Worm (Caenorhabditis elegans): ENCODE measurements around the gene tag-294.

tag-294 gene

ce11 chrX:5781294-5781693 is 18.1 kb upstream of the tag-294 start:
- no peak for TF ChIP-seq pha-4 (tag; optimal IDR thresholded peaks at IDR 0.05)
- TF ChIP-seq bed-2 (GFP tag; IDR thresholded peaks at IDR 0.05), result no peak
- no peak for TF ChIP-seq dox-1 (GFP tag; IDR thresholded peaks at IDR 0.05)
- TF ChIP-seq unc-130 (GFP tag; optimal IDR thresholded peaks at IDR 0.05), result no peak
- no peak for TF ChIP-seq aptf-2 (GFP tag; conservative IDR thresholded peaks at IDR 0.05)
- TF ChIP-seq madf-8 (GFP tag; conservative IDR thresholded peaks at IDR 0.05), result no peak
- no peak for TF ChIP-seq ztf-3 (GFP tag; optimal IDR thresholded peaks at IDR 0.05)
- TF ChIP-seq nhr-90 (tag; optimal IDR thresholded peaks at IDR 0.05), result no peak
- no peak for TF ChIP-seq T07F8.4 (tag; optimal IDR thresholded peaks at IDR 0.05)
- TF ChIP-seq attf-5 (GFP tag; optimal IDR thresholded peaks at IDR 0.05), result no peak
- TF ChIP-seq ztf-26 (tag; optimal IDR thresholded peaks at IDR 0.05), result no peak
- TF ChIP-seq dpl-1 (GFP tag; optimal IDR thresholded peaks at IDR 0.05), result no peak
- TF ChIP-seq F22D6.2 (tag; optimal IDR thresholded peaks at IDR 0.05), result no peak
- TF ChIP-seq mel-28 (tag; optimal IDR thresholded peaks at IDR 0.05; ENCODE audit: borderline replicate concordance), result no peak
- no peak for TF ChIP-seq lin-35 (GFP tag; optimal IDR thresholded peaks at IDR 0.05)
- TF ChIP-seq madf-3 (GFP tag; IDR thresholded peaks at IDR 0.05), result no peak

DNA sequence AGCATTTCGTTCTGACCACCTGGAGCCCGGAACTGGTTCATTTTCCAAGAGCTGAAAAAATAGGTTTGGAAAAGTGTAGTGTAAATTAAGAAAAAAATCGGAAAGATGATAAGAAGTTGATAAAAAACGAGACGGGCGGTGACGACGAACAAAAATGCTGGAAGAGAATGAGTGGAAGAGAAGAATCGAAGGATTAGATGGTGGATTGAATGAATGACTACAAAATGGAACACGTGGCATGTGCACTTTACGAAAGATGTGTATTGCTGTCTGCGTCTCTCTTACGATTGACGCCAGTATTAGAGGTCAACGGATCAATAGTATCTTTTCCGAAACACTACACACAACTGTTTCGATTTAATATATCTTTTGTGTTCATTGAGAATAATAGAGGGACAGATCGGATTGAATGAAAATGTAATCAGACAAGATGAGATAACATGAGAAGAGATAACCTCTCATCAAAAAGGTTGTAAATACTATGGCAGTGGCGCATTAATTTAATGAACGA is 17.5 kb upstream of the tag-294 start, which contains the start of gene sft-4:
sft-4 (minus strand) TSS at position 51 of the 511 bp plus-strand sequence.
- TF ChIP-seq chd-7 (tag; optimal IDR thresholded peaks at IDR 0.05) (no peak), Y79H2A.3 (GFP tag; conservative IDR thresholded peaks at IDR 0.05) (no peak), nhr-80 (tag; optimal IDR thresholded peaks at IDR 0.05) (peak; percentile 58), ztf-18 (tag; optimal IDR thresholded peaks at IDR 0.05) (peak; percentile 32), nfya-1 (tag; optimal IDR thresholded peaks at IDR 0.05; ENCODE audit: borderline replicate concordance, insufficient read depth) (no peak), hmg-1.2 (GFP tag; IDR thresholded peaks at IDR 0.05) (peak; percentile 23; the same call in 1 of the 2 replicates), let-607 (tag; optimal IDR thresholded peaks at IDR 0.05) (peak; percentile 88 to 91), hsf-1 (GFP tag; IDR thresholded peaks at IDR 0.05) (no peak), die-1 (tag; optimal IDR thresholded peaks at IDR 0.05) (no peak), mxl-1 (tag; optimal IDR thresholded peaks at IDR 0.05) (no peak), tlf-1 (GFP tag; optimal IDR thresholded peaks at IDR 0.05) (no peak), snpc-1.3 (tag; optimal IDR thresholded peaks at IDR 0.05; ENCODE audit: insufficient read depth) (no peak)

DNA sequence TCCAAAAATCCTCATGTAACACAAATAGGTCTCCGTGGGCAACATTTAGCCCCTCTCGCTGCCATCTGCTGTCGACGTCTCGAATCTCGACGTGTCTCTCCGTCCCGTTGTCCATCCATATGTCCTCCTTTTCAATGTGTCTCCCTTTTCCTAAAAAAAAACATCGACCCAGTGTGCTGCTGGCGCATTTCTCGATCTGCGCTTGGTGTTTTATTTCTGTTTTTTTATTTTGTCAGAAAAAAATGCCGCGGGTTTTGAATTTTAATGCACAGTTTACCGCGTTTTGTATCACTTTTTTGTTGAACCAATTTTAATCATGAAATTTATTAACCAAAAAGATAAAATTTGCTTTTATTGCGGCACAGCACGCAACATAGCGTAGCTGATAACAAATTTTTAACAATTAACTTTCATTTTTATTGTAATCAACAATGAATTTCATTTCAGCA is 12.6 kb upstream of the tag-294 start:
- peak; percentile 48 for TF ChIP-seq nhr-80 (tag; optimal IDR thresholded peaks at IDR 0.05)
- TF ChIP-seq lin-40 (tag; optimal IDR thresholded peaks at IDR 0.05), result peak; percentile 60
- TF ChIP-seq F22D6.2 (tag; optimal IDR thresholded peaks at IDR 0.05), result no peak
- TF ChIP-seq lin-54 (GFP tag; optimal IDR thresholded peaks at IDR 0.05), result peak; percentile 19
- TF ChIP-seq cebp-1 (GFP tag; IDR thresholded peaks at IDR 0.05), result no peak
- peak; percentile 50 for TF ChIP-seq cebp-1 (tag; optimal IDR thresholded peaks at IDR 0.05)
- TF ChIP-seq attf-5 (GFP tag; optimal IDR thresholded peaks at IDR 0.05), result peak; percentile 53
- peak; percentile 74; the same call in 1 of the 2 replicates for TF ChIP-seq dox-1 (GFP tag; IDR thresholded peaks at IDR 0.05)
- TF ChIP-seq tbx-9 (tag; optimal IDR thresholded peaks at IDR 0.05; ENCODE audit: borderline replicate concordance), result no peak
- no peak for TF ChIP-seq atf-7 (tag; optimal IDR thresholded peaks at IDR 0.05)
- TF ChIP-seq F39B2.1 (GFP tag; IDR thresholded peaks at IDR 0.05), result no peak
- TF ChIP-seq zfh-2 (GFP tag; conservative IDR thresholded peaks at IDR 0.05), result peak; percentile 79
- TF ChIP-seq egl-18 (GFP tag; IDR thresholded peaks at IDR 0.05), result 0 out of 2 replicates have a peak, but pooled peaks have one; percentile 59
- peak in 1 of 3 experiments; percentile 50 for TF ChIP-seq lin-35 (GFP tag; optimal IDR thresholded peaks at IDR 0.05)
- TF ChIP-seq ztf-22 (GFP tag; optimal IDR thresholded peaks at IDR 0.05), result no peak
- TF ChIP-seq K12H6.12 (tag; optimal IDR thresholded peaks at IDR 0.05), result peak; percentile 41
- peak; percentile 22 for TF ChIP-seq ceh-27 (GFP tag; optimal IDR thresholded peaks at IDR 0.05)
- peak; percentile 2 for TF ChIP-seq dpl-1 (GFP tag; optimal IDR thresholded peaks at IDR 0.05)
- peak; percentile 49 to 67 for TF ChIP-seq let-607 (tag; optimal IDR thresholded peaks at IDR 0.05)
- TF ChIP-seq K11D2.4 (GFP tag; IDR thresholded peaks at IDR 0.05), result peak; percentile 78; the same call in 1 of the 2 replicates
- TF ChIP-seq ztf-18 (tag; optimal IDR thresholded peaks at IDR 0.05), result peak; percentile 91
